Worm (Caenorhabditis elegans) whole organism, mixed stage, embryonic: ENCODE measurements around the gene mcm-5.

Experiments
- blmp-1 ChIP-seq: fragments of 150-350 bp; optimal IDR thresholded peaks from 2 replicates; lab custom pipeline; 2014; ENCODE audit warnings: missing biosample characterization, missing genetic modification characterization
- drap-1 ChIP-seq: fragments of 200-800 bp; sonication (Bioruptor generic); optimal IDR thresholded peaks from 3 replicates; lab custom pipeline; 2018; ENCODE audit warnings: mild to moderate bottlenecking, missing genetic modification characterization, missing compliant biosample characterization
- ham-2 ChIP-seq: fragments of 200-800 bp; sonication (Bioruptor generic); optimal IDR thresholded peaks from 2 replicates; lab custom pipeline; 2018; ENCODE audit warnings: mild to moderate bottlenecking, missing genetic modification characterization, missing compliant biosample characterization
- lin-32 ChIP-seq: fragments of 200-800 bp; sonication (Bioruptor generic); optimal IDR thresholded peaks from 2 replicates; lab custom pipeline; 2018; ENCODE audit warnings: mild to moderate bottlenecking, missing genetic modification characterization, missing compliant biosample characterization
- lsy-2 ChIP-seq: fragments of 150-350 bp; optimal IDR thresholded peaks from 2 replicates; lab custom pipeline; 2014; ENCODE audit warnings: missing biosample characterization, missing genetic modification characterization
- mab-5 ChIP-seq: fragments of 150-350 bp; optimal IDR thresholded peaks from 2 replicates; lab custom pipeline; 2014; ENCODE audit warnings: missing biosample characterization, missing genetic modification characterization
- mep-1 ChIP-seq: fragments of 150-350 bp; optimal IDR thresholded peaks from 2 replicates; lab custom pipeline; 2017; ENCODE audit warnings: missing biosample characterization, missing genetic modification reagents, missing genetic modification characterization, inconsistent platforms
- nhr-12 ChIP-seq: fragments of 150-350 bp; optimal IDR thresholded peaks from 2 replicates; lab custom pipeline; 2014; ENCODE audit warnings: missing biosample characterization, missing genetic modification characterization
- nhr-76 ChIP-seq: sonication (generic microtip); optimal IDR thresholded peaks from 2 replicates; lab custom pipeline; 2017; ENCODE audit warnings: missing biosample characterization, missing genetic modification characterization
- pha-4 ChIP-seq: fragments of 150-350 bp; optimal IDR thresholded peaks from 2 replicates; lab custom pipeline; 2018; ENCODE audit warnings: missing biosample characterization, missing genetic modification reagents, missing genetic modification characterization
- snpc-4 ChIP-seq: fragments of 150-350 bp; optimal IDR thresholded peaks from 2 replicates; lab custom pipeline; 2014; ENCODE audit warnings: missing biosample characterization, missing genetic modification characterization
- unc-39 ChIP-seq: fragments of 150-350 bp; optimal IDR thresholded peaks from 2 replicates; lab custom pipeline; 2014; ENCODE audit warnings: missing biosample characterization, missing genetic modification characterization
- ztf-11 ChIP-seq: fragments of 150-350 bp; optimal IDR thresholded peaks from 2 replicates; lab custom pipeline; 2014; ENCODE audit warnings: missing biosample characterization, missing genetic modification characterization

DNA sequence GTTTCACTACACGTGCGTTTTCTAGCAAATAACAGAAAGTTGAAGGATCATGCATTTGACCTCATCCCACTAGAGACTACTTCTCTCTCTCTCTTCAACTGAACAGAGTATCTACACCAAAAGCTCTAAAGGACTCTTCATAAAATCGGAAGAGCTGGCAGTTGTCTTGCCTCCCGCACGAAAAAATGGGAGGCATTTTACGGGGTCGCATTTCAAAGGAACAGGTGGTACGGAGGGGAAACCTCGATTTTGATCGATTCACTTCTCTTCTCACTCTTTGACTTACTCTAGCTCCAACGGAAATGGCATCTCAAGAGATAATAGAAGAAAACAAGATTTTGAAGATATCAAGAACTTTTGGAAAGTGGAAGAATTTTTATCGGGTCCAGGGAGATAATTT is 7.9 kb downstream of the mcm-5 start:
- TF ChIP-seq mab-5 (tag; lab: Kevin White, UChicago) (no peak), mep-1 (no peak), unc-39 (no peak), lin-32 (GFP tag; lab: Kevin White, UChicago) (no peak), lsy-2 (tag; lab: Kevin White, UChicago) (no peak), ham-2 (GFP tag; lab: Kevin White, UChicago) (no peak), snpc-4 (tag; lab: Kevin White, UChicago) (no peak), pha-4 (tag; lab: Kevin White, UChicago) (no peak), ztf-11 (tag; lab: Kevin White, UChicago) (no peak), drap-1 (GFP tag; lab: Kevin White, UChicago) (no peak), blmp-1 (tag; lab: Kevin White, UChicago) (no peak), nhr-76 (tag; lab: Kevin White, UChicago) (no peak), nhr-12 (no peak)
